Worm (Caenorhabditis elegans) whole organism, L1 larva: ENCODE measurements around the gene lgc-27.

ENCODE experiments used
- C16A3.4 ChIP-seq: fragments of 150-350 bp; optimal IDR thresholded peaks from 2 replicates; lab custom pipeline; 2014; ENCODE audit warnings: missing biosample characterization, missing genetic modification characterization
- ceh-82 ChIP-seq, 3 experiments: fragments of 150-350 bp in 1 of 3; sonication (generic microtip) in 2 of 3; optimal IDR thresholded peaks; 2 replicates each; lab custom pipeline; 2014 to 2017; ENCODE audit warnings: missing biosample characterization in 3 of 3, missing genetic modification characterization in 3 of 3
- ceh-88 ChIP-seq: fragments of 200-800 bp; sonication (Bioruptor generic); IDR thresholded peaks from 2 replicates; pipeline ENCODE4 v1.3.6; 2022; ENCODE audit warnings: missing genetic modification characterization, missing compliant biosample characterization
- dpl-1 ChIP-seq, 3 experiments: fragments of 150-350 bp in 2 of 3; sonication (generic microtip) in 1 of 3; optimal IDR thresholded peaks; 2 replicates each; lab custom pipeline; 2014 to 2017; ENCODE audit warnings: missing biosample characterization in 3 of 3, missing genetic modification characterization in 3 of 3, missing genetic modification reagents in 3 of 3
- egl-13 ChIP-seq: sonication (generic microtip); optimal IDR thresholded peaks from 2 replicates; lab custom pipeline; 2016; ENCODE audit warnings: missing genotype, missing genetic modification reagents, missing genetic modification characterization, missing compliant biosample characterization
- elt-2 ChIP-seq: sonication (generic microtip); optimal IDR thresholded peaks from 2 replicates; lab custom pipeline; 2016; ENCODE audit warnings: missing genetic modification characterization, mild to moderate bottlenecking, inconsistent platforms, missing compliant biosample characterization, missing genetic modification reagents
- elt-3 ChIP-seq, 6 experiments: fragments of 150-350 bp in 1 of 6; sonication (generic microtip); optimal IDR thresholded peaks; 2 replicates each; lab custom pipeline; 2017 to 2018; ENCODE audit warnings: missing biosample characterization in 6 of 6, missing genetic modification characterization in 6 of 6, inconsistent platforms in 1 of 6
- jun-1 ChIP-seq: fragments of 150-350 bp; optimal IDR thresholded peaks from 2 replicates; lab custom pipeline; 2014; ENCODE audit warnings: missing biosample characterization, missing genetic modification reagents, missing genetic modification characterization
- lin-14 ChIP-seq: fragments of 200-800 bp; sonication (Bioruptor generic); optimal IDR thresholded peaks from 2 replicates; lab custom pipeline; 2018; ENCODE audit warnings: mild to moderate bottlenecking, missing genetic modification characterization, moderate library complexity, missing compliant biosample characterization
- lin-15B ChIP-seq: fragments of 150-350 bp; sonication (generic microtip); optimal IDR thresholded peaks from 3 replicates; lab custom pipeline; 2014; ENCODE audit warnings: missing biosample characterization, missing genetic modification characterization
- mdl-1 ChIP-seq, 2 experiments: fragments of 150-350 bp; optimal IDR thresholded peaks; 2 replicates each; lab custom pipeline; 2014 to 2017; ENCODE audit warnings: missing biosample characterization in 2 of 2, missing genetic modification characterization in 2 of 2, inconsistent platforms in 1 of 2
- nhr-19 ChIP-seq: fragments of 200-800 bp; sonication (Bioruptor generic); conservative IDR thresholded peaks from 2 replicates; pipeline ENCODE4 v1.3.6; 2022; ENCODE audit warnings: missing genetic modification characterization, missing compliant biosample characterization
- pax-3 ChIP-seq: fragments of 200-800 bp; sonication (Bioruptor generic); optimal IDR thresholded peaks from 2 replicates; lab custom pipeline; 2018; ENCODE audit warnings: mild to moderate bottlenecking, missing genetic modification characterization, moderate library complexity, missing compliant biosample characterization
- rnt-1 ChIP-seq: sonication (generic microtip); optimal IDR thresholded peaks from 2 replicates; lab custom pipeline; 2016; ENCODE audit warnings: mild to moderate bottlenecking, missing genetic modification characterization, moderate library complexity, missing compliant biosample characterization
- snu-23 ChIP-seq: sonication (generic microtip); optimal IDR thresholded peaks from 2 replicates; lab custom pipeline; 2016; ENCODE audit warnings: missing genetic modification characterization, missing compliant biosample characterization
- unc-130 ChIP-seq: fragments of 150-350 bp; optimal IDR thresholded peaks from 2 replicates; lab custom pipeline; 2017; ENCODE audit warnings: missing biosample characterization, missing genetic modification characterization, inconsistent platforms
- unc-86 ChIP-seq: sonication (generic microtip); optimal IDR thresholded peaks from 2 replicates; lab custom pipeline; 2016; ENCODE audit warnings: missing genetic modification characterization, missing compliant biosample characterization
- unc-98 ChIP-seq: fragments of 200-800 bp; sonication (Bioruptor generic); IDR thresholded peaks from 2 replicates; pipeline ENCODE4 v1.3.6; 2022; ENCODE audit warnings: missing genetic modification characterization, missing compliant biosample characterization
- vab-15 ChIP-seq: sonication (generic microtip); optimal IDR thresholded peaks from 2 replicates; lab custom pipeline; 2017; ENCODE audit warnings: missing genotype, mild to moderate bottlenecking, missing genetic modification characterization, missing compliant biosample characterization
- ztf-11 ChIP-seq, 2 experiments: sonication (generic microtip); optimal IDR thresholded peaks; 2 replicates each; lab custom pipeline; 2016 to 2017; ENCODE audit warnings: missing genetic modification characterization in 2 of 2, missing biosample characterization in 1 of 2, missing compliant biosample characterization in 1 of 2

lgc-27 gene

DNA sequence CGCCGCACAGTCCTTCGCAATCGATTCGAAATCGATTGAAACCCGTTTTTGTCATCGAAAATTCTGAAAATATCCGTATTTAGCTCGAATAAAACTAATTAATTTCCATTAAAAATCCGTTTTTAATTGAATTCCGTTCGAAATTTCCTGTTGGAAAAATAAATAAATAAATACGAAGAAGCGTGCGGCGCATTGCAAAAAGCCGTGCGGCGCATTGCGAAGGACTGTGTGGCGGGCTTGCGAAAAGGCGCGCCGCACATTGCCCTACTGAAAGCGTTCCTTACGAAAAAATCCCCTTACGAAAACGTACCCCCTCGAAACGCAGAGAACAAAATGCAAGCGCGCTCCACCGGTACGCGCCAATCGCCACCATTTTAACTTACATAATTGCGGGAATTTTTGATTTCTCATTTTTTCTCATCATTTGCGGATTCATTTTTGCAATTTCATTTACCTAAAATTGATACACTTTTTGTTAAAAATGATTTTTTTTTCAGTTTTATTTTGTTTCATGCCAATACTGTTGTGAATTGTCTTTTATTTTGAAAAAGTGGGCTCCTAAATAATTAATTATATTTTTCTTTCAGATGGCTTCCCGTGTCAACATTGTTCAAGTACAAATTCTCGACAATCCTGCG is 52.7 kb downstream of the lgc-27 start, which contains the start of gene unc-85 (continued):
- TF ChIP-seq rnt-1: peak; percentile 70
- peak; percentile 76 for TF ChIP-seq snu-23 (GFP tag; lab: Kevin White, UChicago)
- peak in 1 of 2 experiments; percentile 8 for TF ChIP-seq mdl-1 (tag; optimal IDR thresholded peaks at IDR 0.05; lab: Kevin White, UChicago)
- TF ChIP-seq ceh-82 (tag; optimal IDR thresholded peaks at IDR 0.05; lab: Kevin White, UChicago): peak in 2 of 3 experiments; percentile 24 to 65
- peak; percentile 50 for TF ChIP-seq unc-130 (tag; lab: Kevin White, UChicago)
- TF ChIP-seq lin-14 (GFP tag; lab: Kevin White, UChicago): peak; percentile 83
- TF ChIP-seq dpl-1 (GFP tag; optimal IDR thresholded peaks at IDR 0.05; lab: Kevin White, UChicago): peak; percentile 44 to 80 (median 70)
- peak; percentile 60 for TF ChIP-seq elt-2 (tag; lab: Kevin White, UChicago)
- TF ChIP-seq lin-15B (tag; lab: Kevin White, UChicago): peak; percentile 71
- peak in 1 of 6 experiments; percentile 18 for TF ChIP-seq elt-3 (tag; optimal IDR thresholded peaks at IDR 0.05; lab: Kevin White, UChicago)
- peak; percentile 36 for TF ChIP-seq pax-3
- TF ChIP-seq egl-13 (tag; lab: Kevin White, UChicago): peak; percentile 52
- TF ChIP-seq ceh-88 (GFP tag; lab: Robert Waterston, UW): peak; percentile 77
- peak; percentile 58; the same call in 1 of the 2 replicates for TF ChIP-seq unc-98
- TF ChIP-seq ztf-11 (tag; optimal IDR thresholded peaks at IDR 0.05; lab: Kevin White, UChicago): peak in 1 of 2 experiments; percentile 29
- peak; percentile 52 for TF ChIP-seq jun-1 (tag; lab: Kevin White, UChicago)
- peak; percentile 94 for TF ChIP-seq nhr-19
- TF ChIP-seq vab-15: peak; percentile 8
- TF ChIP-seq C16A3.4 (tag; lab: Kevin White, UChicago): peak; percentile 63
- peak; percentile 63 for TF ChIP-seq unc-86
